Fruit fly (Drosophila melanogaster): ENCODE results near the gene CG17224.

Gene CG17224

dm6 chr2L:2972439-2972936, 45.6 kb downstream of the CG17224 start, which contains the start of the genes Rrp1 and gammaTub23C:
Rrp1 (minus strand) TSS chr2L:2972508.
gammaTub23C (plus strand) TSS chr2L:2972891.
- TF ChIP-seq CG8478 (optimal IDR thresholded peaks at IDR 0.05) = no peak
- TF ChIP-seq psq (optimal IDR thresholded peaks at IDR 0.05) = no peak
- no peak for TF ChIP-seq Dll (optimal IDR thresholded peaks at IDR 0.05)
- no peak for TF ChIP-seq pan (optimal IDR thresholded peaks at IDR 0.05)
- TF ChIP-seq EcR (GFP tag; optimal IDR thresholded peaks at IDR 0.05) = no peak
- no peak for TF ChIP-seq usp (GFP tag; optimal IDR thresholded peaks at IDR 0.05)

- TF ChIP-seq psq (optimal IDR thresholded peaks at IDR 0.05) = no peak
- TF ChIP-seq usp (GFP tag; optimal IDR thresholded peaks at IDR 0.05) = no peak
Measured at dm6 chr2L:2969438-2969837, 48.7 kb downstream of the CG17224 start, which contains the start of gene Ts. Ts (minus strand) TSS chr2L:2969638.

- no peak for TF ChIP-seq usp (GFP tag; optimal IDR thresholded peaks at IDR 0.05)
- no peak for TF ChIP-seq EcR (GFP tag; optimal IDR thresholded peaks at IDR 0.05)
- no peak for TF ChIP-seq pan (optimal IDR thresholded peaks at IDR 0.05)
- TF ChIP-seq psq (optimal IDR thresholded peaks at IDR 0.05) = no peak
- TF ChIP-seq CG8478 (optimal IDR thresholded peaks at IDR 0.05) = no peak
- no peak for TF ChIP-seq Dll (optimal IDR thresholded peaks at IDR 0.05)
Measured at dm6 chr2L:2966917-2967316, 51.2 kb downstream of the CG17224 start.
